Fruit fly (Drosophila melanogaster): ENCODE data around the gene 5PtaseI.
A peak's percentile ranks its signal among the peaks of the same experiment; 100 is the strongest.

5PtaseI gene

dm6 chr3R:25074558-25074964 lies 29.6 kb upstream of the 5PtaseI start, which contains the start of the genes shams and CG11920:
TSS of gene shams (minus strand) at chr3R:25074607.
TSS of gene CG11920 (plus strand) at chr3R:25074877.
- TF ChIP-seq CG5204 (GFP tag; optimal IDR thresholded peaks at IDR 0.05) (no peak), kay (GFP tag; ENCODE audit: borderline replicate concordance) (no peak), CG1620 (GFP tag; optimal IDR thresholded peaks at IDR 0.05) (no peak), cnc (optimal IDR thresholded peaks at IDR 0.05) (no peak), Clk (GFP tag; optimal IDR thresholded peaks at IDR 0.05) (no peak), toe (GFP tag; optimal IDR thresholded peaks at IDR 0.05) (peak; percentile 30), CG11617 (GFP tag; optimal IDR thresholded peaks at IDR 0.05) (peak; percentile 12), CG33017 (tag; optimal IDR thresholded peaks at IDR 0.05) (no peak), CG7101 (tag; optimal IDR thresholded peaks at IDR 0.05) (peak; percentile 59), Hr96 (GFP tag; optimal IDR thresholded peaks at IDR 0.05) (no peak), bab1 (GFP tag; optimal IDR thresholded peaks at IDR 0.05) (no peak), CG12768 (GFP tag; optimal IDR thresholded peaks at IDR 0.05) (peak; percentile 9), ovo (GFP tag; optimal IDR thresholded peaks at IDR 0.05) (no peak), cic (GFP tag; optimal IDR thresholded peaks at IDR 0.05) (no peak), CG14711 (tag; optimal IDR thresholded peaks at IDR 0.05) (peak; percentile 59), tj (GFP tag; optimal IDR thresholded peaks at IDR 0.05) (no peak), CG7045 (GFP tag; optimal IDR thresholded peaks at IDR 0.05) (no peak), pad (GFP tag; optimal IDR thresholded peaks at IDR 0.05) (no peak), Crg-1 (GFP tag; optimal IDR thresholded peaks at IDR 0.05) (no peak), Mnt (GFP tag; optimal IDR thresholded peaks at IDR 0.05) (peak; percentile 96)

dm6 chr3R:25070871-25071270 lies 25.9 kb upstream of the 5PtaseI start, which contains the start of gene CG11836:
TSS of gene CG11836 (plus strand) at chr3R:25071126.
- TF ChIP-seq Hr96 (GFP tag; optimal IDR thresholded peaks at IDR 0.05) (no peak), kay (GFP tag; ENCODE audit: borderline replicate concordance) (no peak), tj (GFP tag; optimal IDR thresholded peaks at IDR 0.05) (no peak), Crg-1 (GFP tag; optimal IDR thresholded peaks at IDR 0.05) (no peak), cic (GFP tag; optimal IDR thresholded peaks at IDR 0.05) (no peak), CG11617 (GFP tag; optimal IDR thresholded peaks at IDR 0.05) (no peak), CG7045 (GFP tag; optimal IDR thresholded peaks at IDR 0.05) (no peak), pad (GFP tag; optimal IDR thresholded peaks at IDR 0.05) (no peak), CG12768 (GFP tag; optimal IDR thresholded peaks at IDR 0.05) (no peak), Clk (GFP tag; optimal IDR thresholded peaks at IDR 0.05) (no peak), cnc (optimal IDR thresholded peaks at IDR 0.05) (no peak), bab1 (GFP tag; optimal IDR thresholded peaks at IDR 0.05) (no peak)

DNA sequence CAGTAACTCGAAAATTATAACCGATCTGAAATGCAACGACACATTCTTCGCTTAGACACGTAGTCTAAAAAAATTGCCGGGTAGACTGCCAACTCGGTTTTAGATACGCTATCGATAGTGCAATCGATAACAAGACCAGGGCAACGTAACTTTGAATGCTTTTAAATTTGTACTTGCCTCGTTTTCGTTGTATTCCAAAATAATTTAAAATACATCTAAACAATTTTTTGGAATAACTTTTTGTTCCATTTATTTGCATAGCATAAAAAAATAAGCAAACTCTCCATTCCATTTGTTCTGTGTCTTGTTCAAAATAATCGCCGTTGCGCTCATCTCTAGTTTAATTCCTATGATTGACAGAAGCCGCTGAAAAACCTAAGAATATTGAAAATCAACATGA lies 24.6 kb upstream of the 5PtaseI start, which contains the start of the genes Stt3B and CG11839:
Gene Stt3B (minus strand): TSS at position 69 of the 400 bp plus-strand sequence.
Gene CG11839 (plus strand): TSS at position 359 of the 400 bp plus-strand sequence.
- TF ChIP-seq toe (GFP tag; optimal IDR thresholded peaks at IDR 0.05), result peak; percentile 88
- peak; percentile 69 for TF ChIP-seq CG14711 (tag; optimal IDR thresholded peaks at IDR 0.05)
- TF ChIP-seq ovo (GFP tag; optimal IDR thresholded peaks at IDR 0.05), result peak; percentile 45
- peak; percentile 48 for TF ChIP-seq CG33017 (tag; optimal IDR thresholded peaks at IDR 0.05)
- no peak for TF ChIP-seq kay (GFP tag; ENCODE audit: borderline replicate concordance)
- no peak for TF ChIP-seq Hr96 (GFP tag; optimal IDR thresholded peaks at IDR 0.05)
- peak; percentile 51 for TF ChIP-seq Clk (GFP tag; optimal IDR thresholded peaks at IDR 0.05)
- peak; percentile 56 for TF ChIP-seq tj (GFP tag; optimal IDR thresholded peaks at IDR 0.05)
- no peak for TF ChIP-seq CG5204 (GFP tag; optimal IDR thresholded peaks at IDR 0.05)
- peak; percentile 54 for TF ChIP-seq CG7045 (GFP tag; optimal IDR thresholded peaks at IDR 0.05)
- TF ChIP-seq cic (GFP tag; optimal IDR thresholded peaks at IDR 0.05), result no peak
- peak; percentile 76 for TF ChIP-seq CG7101 (tag; optimal IDR thresholded peaks at IDR 0.05)
- peak; percentile 88 for TF ChIP-seq CG1620 (GFP tag; optimal IDR thresholded peaks at IDR 0.05)
- TF ChIP-seq cnc (optimal IDR thresholded peaks at IDR 0.05), result no peak
- peak; percentile 77 for TF ChIP-seq CG11617 (GFP tag; optimal IDR thresholded peaks at IDR 0.05)
- peak; percentile 82 for TF ChIP-seq Mnt (GFP tag; optimal IDR thresholded peaks at IDR 0.05)
- peak; percentile 33 for TF ChIP-seq CG12768 (GFP tag; optimal IDR thresholded peaks at IDR 0.05)
- peak; percentile 45 for TF ChIP-seq Crg-1 (GFP tag; optimal IDR thresholded peaks at IDR 0.05)
- TF ChIP-seq pad (GFP tag; optimal IDR thresholded peaks at IDR 0.05), result peak; percentile 46
- TF ChIP-seq bab1 (GFP tag; optimal IDR thresholded peaks at IDR 0.05), result peak; percentile 84

dm6 chr3R:25066856-25067255 lies 21.9 kb upstream of the 5PtaseI start:
- TF ChIP-seq CG11617 (GFP tag; optimal IDR thresholded peaks at IDR 0.05) (no peak), CG5204 (GFP tag; optimal IDR thresholded peaks at IDR 0.05) (no peak), cnc (optimal IDR thresholded peaks at IDR 0.05) (no peak), CG12768 (GFP tag; optimal IDR thresholded peaks at IDR 0.05) (no peak), CG14711 (tag; optimal IDR thresholded peaks at IDR 0.05) (no peak), CG1620 (GFP tag; optimal IDR thresholded peaks at IDR 0.05) (no peak), Mnt (GFP tag; optimal IDR thresholded peaks at IDR 0.05) (no peak), CG7045 (GFP tag; optimal IDR thresholded peaks at IDR 0.05) (no peak), cic (GFP tag; optimal IDR thresholded peaks at IDR 0.05) (no peak), CG7101 (tag; optimal IDR thresholded peaks at IDR 0.05) (no peak), pad (GFP tag; optimal IDR thresholded peaks at IDR 0.05) (no peak), bab1 (GFP tag; optimal IDR thresholded peaks at IDR 0.05) (no peak), Crg-1 (GFP tag; optimal IDR thresholded peaks at IDR 0.05) (no peak), CG33017 (tag; optimal IDR thresholded peaks at IDR 0.05) (no peak), tj (GFP tag; optimal IDR thresholded peaks at IDR 0.05) (no peak), Clk (GFP tag; optimal IDR thresholded peaks at IDR 0.05) (no peak), ovo (GFP tag; optimal IDR thresholded peaks at IDR 0.05) (no peak), toe (GFP tag; optimal IDR thresholded peaks at IDR 0.05) (no peak), Hr96 (GFP tag; optimal IDR thresholded peaks at IDR 0.05) (no peak), kay (GFP tag; ENCODE audit: borderline replicate concordance) (no peak)

- TF ChIP-seq CG14711 (tag; optimal IDR thresholded peaks at IDR 0.05) (peak; percentile 18), bab1 (GFP tag; optimal IDR thresholded peaks at IDR 0.05) (no peak), CG11617 (GFP tag; optimal IDR thresholded peaks at IDR 0.05) (no peak)
Observed at dm6 chr3R:25064907-25065841, 20.2 kb upstream of the 5PtaseI start, which contains the start of the genes veli and PQBP1. TSS of gene veli (minus strand) at chr3R:25065591. TSS of gene PQBP1 (plus strand) at chr3R:25065791.

All from whole organism, adult.